Fruit fly (Drosophila melanogaster) whole organism, wandering third instar larva: Measurements from ENCODE around the gene Zasp67.

ENCODE experiments used
- Vsx2 ChIP-seq: fragments of 200-300, 225-300 bp; sonication (Bioruptor generic); optimal IDR thresholded peaks from 2 replicates; lab custom pipeline; 2018; ENCODE audit warnings: missing biosample characterization, missing genetic modification characterization; ENCODE audit not compliant: partially characterized antibody
- lola ChIP-seq: fragments of >200 bp; optimal IDR thresholded peaks from 2 replicates; lab custom pipeline; 2017; ENCODE audit warnings: missing biosample characterization, missing genetic modification characterization

- TF ChIP-seq Vsx2 (GFP tag; lab: Kevin White, UChicago) (no peak), lola (GFP tag; lab: Kevin White, UChicago) (no peak)
Observed at dm6 chr3L:9742342-9742741, 55.1 kb downstream of the Zasp67 start.
